Worm (Caenorhabditis elegans) whole organism, L2 larva: ENCODE results near the gene F35H12.1.

Experiments
- lin-11 ChIP-seq: fragments of 150-350 bp; sonication (generic microtip); optimal IDR thresholded peaks from 2 replicates; lab custom pipeline; 2014; ENCODE audit warnings: missing biosample characterization, missing genetic modification characterization, inconsistent platforms, mixed read lengths
- mdl-1 ChIP-seq, 2 experiments: fragments of 150-350 bp in 1 of 2; sonication (generic microtip) in 1 of 2; optimal IDR thresholded peaks; 2 replicates each; lab custom pipeline; 2017; ENCODE audit warnings: missing biosample characterization in 2 of 2, missing genetic modification characterization in 2 of 2
- nhr-237 ChIP-seq: fragments of 150-350 bp; optimal IDR thresholded peaks from 2 replicates; lab custom pipeline; 2014; ENCODE audit warnings: missing biosample characterization, missing genetic modification characterization
- nhr-6 ChIP-seq: fragments of 150-350 bp; optimal IDR thresholded peaks from 2 replicates; lab custom pipeline; 2014; ENCODE audit warnings: missing biosample characterization, missing genetic modification characterization
- snpc-4 ChIP-seq: fragments of 150-350 bp; optimal IDR thresholded peaks from 2 replicates; lab custom pipeline; 2014; ENCODE audit warnings: missing biosample characterization, missing genetic modification characterization
- unc-62 ChIP-seq: fragments of 150-350 bp; optimal IDR thresholded peaks from 2 replicates; lab custom pipeline; 2014; ENCODE audit warnings: missing biosample characterization, missing genetic modification reagents, missing genetic modification characterization

ce11 chrX:970072-970471 lies 36.5 kb downstream of the F35H12.1 start, which contains the start of gene C44C1.6:
- TF ChIP-seq snpc-4: no peak
- no peak for TF ChIP-seq nhr-237
- TF ChIP-seq mdl-1 (tag; optimal IDR thresholded peaks at IDR 0.05; lab: Kevin White, UChicago): no peak
- TF ChIP-seq nhr-6 (tag; lab: Kevin White, UChicago): no peak
- TF ChIP-seq lin-11 (tag; lab: Kevin White, UChicago): no peak
- TF ChIP-seq unc-62 (GFP tag; lab: Kevin White, UChicago): no peak
